Worm (Caenorhabditis elegans) whole organism, L3 larva: ENCODE results near the gene cdkr-3.

Experiments
- egl-27 ChIP-seq: sonication (generic microtip); optimal IDR thresholded peaks from 4 replicates; lab custom pipeline; 2017; ENCODE audit warnings: missing biosample characterization, missing genetic modification reagents, missing genetic modification characterization
- elt-3 ChIP-seq, 3 experiments: fragments of 150-350 bp in 1 of 3; sonication (generic microtip) in 2 of 3; optimal IDR thresholded peaks; 2 replicates in 2 of 3; 4 replicates in 1 of 3; lab custom pipeline; 2014 to 2017; ENCODE audit warnings: missing biosample characterization in 3 of 3, missing genetic modification characterization in 3 of 3
- mdl-1 ChIP-seq: fragments of 150-350 bp; optimal IDR thresholded peaks from 2 replicates; lab custom pipeline; 2014; ENCODE audit warnings: missing biosample characterization, missing genetic modification characterization
- nhr-11 ChIP-seq: fragments of 150-350 bp; optimal IDR thresholded peaks from 2 replicates; lab custom pipeline; 2014; ENCODE audit warnings: missing biosample characterization, missing genetic modification characterization
- nhr-237 ChIP-seq: fragments of 150-350 bp; optimal IDR thresholded peaks from 2 replicates; lab custom pipeline; 2014; ENCODE audit warnings: missing biosample characterization, missing genetic modification characterization
- zag-1 ChIP-seq: fragments of 150-350 bp; optimal IDR thresholded peaks from 2 replicates; lab custom pipeline; 2014; ENCODE audit warnings: missing biosample characterization, missing genetic modification characterization

DNA sequence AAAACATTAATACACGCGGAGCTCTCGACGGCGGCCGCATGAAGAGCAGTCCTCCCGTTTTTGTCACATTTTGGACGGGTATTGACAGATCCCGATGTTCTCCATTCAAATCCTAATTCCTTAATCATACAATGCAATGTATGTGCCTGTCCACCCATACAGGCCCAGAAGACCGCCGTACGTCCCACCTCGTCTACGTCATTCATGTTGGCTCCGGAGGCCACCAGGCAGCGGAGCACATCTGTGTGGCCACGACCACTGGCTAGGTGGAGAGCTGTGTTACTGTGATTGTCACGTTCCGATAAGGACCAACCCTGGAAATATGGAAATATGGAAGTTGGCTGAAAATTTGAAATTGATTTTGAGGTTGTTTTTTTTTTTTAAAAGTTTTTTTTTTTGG is 12.9 kb downstream of the cdkr-3 start:
- TF ChIP-seq mdl-1, result no peak
- TF ChIP-seq nhr-11 (tag; lab: Kevin White, UChicago), result no peak
- no peak for TF ChIP-seq egl-27 (tag; lab: Kevin White, UChicago)
- no peak for TF ChIP-seq nhr-237 (tag; lab: Kevin White, UChicago)
- no peak for TF ChIP-seq zag-1 (tag; lab: Kevin White, UChicago)
- no peak for TF ChIP-seq elt-3 (tag; optimal IDR thresholded peaks at IDR 0.05; lab: Kevin White, UChicago)
